Fruit fly (Drosophila melanogaster): Measurements from ENCODE around the gene PolE1.
A peak's percentile ranks its signal among the peaks of the same experiment; 100 is the strongest.

PolE1 gene

DNA sequence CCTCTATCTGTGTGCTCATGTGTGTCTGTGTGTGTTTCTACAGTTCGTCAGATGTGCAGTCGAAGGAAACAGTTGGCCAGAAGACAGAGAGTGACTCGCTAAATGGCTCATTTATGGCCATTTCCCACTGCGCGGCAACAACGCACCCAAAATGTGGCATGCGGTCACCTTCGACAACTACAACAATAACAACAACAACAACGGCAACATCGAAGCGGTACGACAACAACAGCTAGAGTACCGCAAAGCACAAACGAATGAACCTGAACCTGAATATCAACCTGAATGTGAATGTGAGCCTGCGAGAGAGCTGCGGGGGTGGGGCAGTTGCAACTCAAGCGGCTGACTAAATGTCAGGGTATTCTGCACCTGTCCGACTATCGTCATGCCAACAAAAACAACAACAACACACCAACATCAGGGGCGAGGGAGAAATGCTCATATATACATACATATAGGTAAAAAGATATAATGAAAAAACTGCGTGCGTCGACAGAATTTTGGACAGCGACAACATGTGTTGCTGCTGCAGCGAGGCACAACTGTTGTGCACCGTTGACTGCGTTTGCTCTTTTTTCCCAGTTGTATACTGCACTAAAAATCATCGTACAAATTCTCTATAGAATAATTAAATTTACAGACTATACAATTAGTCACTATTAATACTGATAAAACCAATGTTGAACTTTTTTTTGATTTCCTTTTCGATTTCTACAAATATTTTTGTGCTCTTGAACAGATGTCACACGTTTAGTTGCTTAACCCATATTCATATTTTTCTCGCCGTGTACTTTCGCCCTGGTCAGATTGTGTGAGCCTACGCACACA, 47.6 kb upstream of the PolE1 start (continued):
- TF ChIP-seq chn (GFP tag; optimal IDR thresholded peaks at IDR 0.05) = peak; percentile 57
- peak; percentile 27 for TF ChIP-seq CG12155 (GFP tag; optimal IDR thresholded peaks at IDR 0.05)
- TF ChIP-seq CG2678 (tag; optimal IDR thresholded peaks at IDR 0.05) = peak; percentile 17
- TF ChIP-seq CG12391 (tag; optimal IDR thresholded peaks at IDR 0.05) = peak; percentile 78
- TF ChIP-seq PHDP (tag; optimal IDR thresholded peaks at IDR 0.05) = peak; percentile 3
- no peak for TF ChIP-seq so (GFP tag; IDR thresholded peaks at IDR 0.05)
- peak; percentile 58 for TF ChIP-seq CG30431 (GFP tag; optimal IDR thresholded peaks at IDR 0.05)
- peak; percentile 46; the same call in 2 of the 3 replicates for TF ChIP-seq zfh1 (GFP tag; IDR thresholded peaks at IDR 0.05)
- no peak for TF ChIP-seq NfI (GFP tag; optimal IDR thresholded peaks at IDR 0.05)
- TF ChIP-seq cad (GFP tag; optimal IDR thresholded peaks at IDR 0.05) = peak; percentile 30
- no peak for TF ChIP-seq wdn (GFP tag; IDR thresholded peaks at IDR 0.05)
- no peak for TF ChIP-seq CG14667 (GFP tag; IDR thresholded peaks at IDR 0.05)
- TF ChIP-seq D19A (tag; optimal IDR thresholded peaks at IDR 0.05) = peak; percentile 39
- TF ChIP-seq CG1603 (tag; optimal IDR thresholded peaks at IDR 0.05) = peak; percentile 64
- peak; percentile 27 for TF ChIP-seq tx (GFP tag; optimal IDR thresholded peaks at IDR 0.05)
- no peak for TF ChIP-seq prd (optimal IDR thresholded peaks at IDR 0.05)
- TF ChIP-seq prd (GFP tag; IDR thresholded peaks at IDR 0.05) = peak; percentile 48; the same call in 2 of the 3 replicates
- peak; percentile 6 for TF ChIP-seq odd (GFP tag; optimal IDR thresholded peaks at IDR 0.05)
- peak; percentile 74 for TF ChIP-seq CG10979 (tag; optimal IDR thresholded peaks at IDR 0.05)
- TF ChIP-seq row (GFP tag; IDR thresholded peaks at IDR 0.05) = peak; percentile 65
- no peak for TF ChIP-seq kay (GFP tag; optimal IDR thresholded peaks at IDR 0.05)
- TF ChIP-seq slbo (GFP tag; IDR thresholded peaks at IDR 0.05) = no peak
- peak; percentile 30 for TF ChIP-seq org-1 (GFP tag; optimal IDR thresholded peaks at IDR 0.05)
- peak; percentile 47 for TF ChIP-seq grau (tag; optimal IDR thresholded peaks at IDR 0.05)
- TF ChIP-seq pzg (GFP tag; optimal IDR thresholded peaks at IDR 0.05) = no peak
- no peak for TF ChIP-seq amos (GFP tag; IDR thresholded peaks at IDR 0.05; ENCODE audit: partially characterized antibody)
- TF ChIP-seq danr (GFP tag; IDR thresholded peaks at IDR 0.05) = no peak
- TF ChIP-seq CHES-1-like (GFP tag; optimal IDR thresholded peaks at IDR 0.05) = peak; percentile 3
- no peak for TF ChIP-seq CG12104 (GFP tag; optimal IDR thresholded peaks at IDR 0.05)
- TF ChIP-seq gsb-n (tag; optimal IDR thresholded peaks at IDR 0.05) = peak; percentile 64
- no peak for TF ChIP-seq sd (tag; optimal IDR thresholded peaks at IDR 0.05)
- TF ChIP-seq CG2199 (GFP tag; IDR thresholded peaks at IDR 0.05) = 0 out of 3 replicates have a peak, but pooled peaks have one; percentile 13
- TF ChIP-seq Ssrp (tag; optimal IDR thresholded peaks at IDR 0.05) = peak; percentile 48

DNA sequence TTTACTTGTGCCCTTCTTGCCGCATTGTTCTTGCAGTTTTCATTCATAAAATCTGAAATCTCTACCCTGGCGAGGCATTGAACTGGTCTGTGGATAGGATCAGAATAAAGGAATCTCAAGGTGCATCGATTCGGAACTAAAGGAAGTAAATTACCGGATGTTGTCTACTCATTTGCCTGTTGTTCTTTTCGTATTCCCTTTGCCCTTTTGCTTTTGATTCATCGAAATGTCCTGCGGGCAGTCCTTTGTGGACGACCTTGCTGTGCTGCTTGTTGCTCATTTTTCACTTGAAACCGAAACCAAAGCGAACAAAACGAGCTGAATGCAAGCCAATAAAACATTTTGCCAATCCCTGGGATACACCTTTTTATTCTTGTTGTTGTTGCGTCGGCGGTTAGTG, 46.7 kb upstream of the PolE1 start:
- TF ChIP-seq dmrt99B (tag; optimal IDR thresholded peaks at IDR 0.05) (no peak), sens (GFP tag) (peak; percentile 61), Asciz (GFP tag; optimal IDR thresholded peaks at IDR 0.05) (no peak), Hsf (GFP tag; optimal IDR thresholded peaks at IDR 0.05) (no peak), CG7745 (tag; optimal IDR thresholded peaks at IDR 0.05) (no peak), CTCF (GFP tag; optimal IDR thresholded peaks at IDR 0.05) (no peak), NK7.1 (GFP tag; optimal IDR thresholded peaks at IDR 0.05) (no peak), cwo (GFP tag; optimal IDR thresholded peaks at IDR 0.05) (no peak), Vsx1 (GFP tag; optimal IDR thresholded peaks at IDR 0.05) (no peak), CG18262 (tag; optimal IDR thresholded peaks at IDR 0.05) (no peak), Chrac-16 (GFP tag; optimal IDR thresholded peaks at IDR 0.05) (no peak), Fer2 (tag; optimal IDR thresholded peaks at IDR 0.05) (no peak), cad (GFP tag; optimal IDR thresholded peaks at IDR 0.05) (peak; percentile 32), ro (GFP tag; IDR thresholded peaks at IDR 0.05) (no peak), D (optimal IDR thresholded peaks at IDR 0.05) (peak; percentile 83), D (GFP tag; optimal IDR thresholded peaks at IDR 0.05) (no peak), pros (GFP tag; optimal IDR thresholded peaks at IDR 0.05) (peak; percentile 29), CG4360 (GFP tag; IDR thresholded peaks at IDR 0.05) (0 out of 2 replicates have a peak, but pooled peaks have one; percentile 8)
